Fruit fly (Drosophila melanogaster): ENCODE measurements around the gene Rbp4.

Gene Rbp4

DNA sequence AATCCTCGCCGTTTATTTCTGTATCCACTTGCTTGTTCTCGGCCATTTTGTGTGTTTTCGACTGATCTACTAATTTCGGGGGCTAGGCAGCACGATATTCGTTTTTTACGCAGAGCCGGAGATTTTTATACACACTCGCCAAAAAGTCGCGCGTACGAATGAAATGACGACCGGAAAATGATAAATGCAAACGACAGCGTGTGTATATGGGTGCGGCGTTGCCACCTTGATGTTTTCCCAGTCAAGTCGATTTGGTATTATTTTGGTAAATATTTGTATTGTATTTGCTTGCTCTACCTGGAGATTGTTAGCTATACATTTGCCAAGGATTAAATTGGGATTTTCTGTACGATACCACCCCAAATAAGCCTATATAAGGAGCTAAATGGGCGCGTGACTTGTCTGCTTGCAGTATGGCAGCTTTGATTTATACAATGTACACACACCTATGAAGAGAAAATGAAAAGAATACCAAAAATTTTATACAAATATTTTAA is 10.3 kb downstream of the Rbp4 start, which contains the start of gene sqd:
TSS of gene sqd (minus strand) at position 431 of the 497 bp plus-strand sequence.
- TF ChIP-seq EcR (GFP tag; optimal IDR thresholded peaks at IDR 0.05) (no peak), CG8478 (optimal IDR thresholded peaks at IDR 0.05) (no peak), pan (optimal IDR thresholded peaks at IDR 0.05) (no peak), Dll (optimal IDR thresholded peaks at IDR 0.05) (no peak), usp (GFP tag; optimal IDR thresholded peaks at IDR 0.05) (no peak), psq (optimal IDR thresholded peaks at IDR 0.05) (no peak)

DNA sequence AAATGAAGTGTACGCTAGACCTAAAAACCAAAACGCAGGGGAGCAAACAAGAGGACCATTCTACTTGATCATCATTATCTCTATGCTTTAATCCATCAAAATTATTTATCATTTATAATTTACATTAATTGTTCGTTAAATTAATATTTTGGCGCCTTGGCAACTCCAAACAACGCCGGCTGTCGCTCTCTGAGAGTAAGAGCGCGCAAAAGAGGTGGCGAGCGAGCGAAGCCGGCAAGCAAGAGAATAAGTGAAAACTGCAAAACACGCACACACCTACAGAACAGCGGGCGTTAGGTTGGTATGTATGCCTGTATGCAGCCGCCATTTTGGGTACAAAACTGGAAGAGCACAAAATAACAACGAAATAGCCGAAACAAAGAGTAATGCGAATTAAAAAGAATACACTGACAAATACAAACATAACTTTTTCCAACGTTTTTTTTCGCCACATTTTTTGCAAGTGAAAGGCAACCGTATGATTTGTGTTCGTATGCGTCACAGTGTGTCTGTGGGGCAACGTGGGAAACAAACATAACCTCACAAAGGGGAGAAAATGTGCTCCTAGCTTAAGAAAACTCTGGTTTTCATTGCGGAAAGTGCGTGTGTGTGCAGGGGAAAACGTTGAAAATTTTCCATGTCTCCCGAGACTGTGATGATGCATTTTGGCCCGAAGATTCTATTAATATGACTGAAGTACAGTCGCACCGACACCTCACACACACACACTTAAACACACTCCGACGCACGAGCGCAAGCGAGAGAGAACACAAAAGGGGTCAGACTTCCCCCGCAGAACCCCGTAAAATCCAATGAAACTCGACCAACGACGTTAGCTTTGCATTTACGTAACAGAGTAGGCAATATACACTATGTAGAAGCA is 11.2 kb downstream of the Rbp4 start:
- TF ChIP-seq pan (optimal IDR thresholded peaks at IDR 0.05): no peak
- no peak for TF ChIP-seq CG8478 (optimal IDR thresholded peaks at IDR 0.05)
- TF ChIP-seq EcR (GFP tag; optimal IDR thresholded peaks at IDR 0.05): no peak
- no peak for TF ChIP-seq psq (optimal IDR thresholded peaks at IDR 0.05)
- TF ChIP-seq Dll (optimal IDR thresholded peaks at IDR 0.05): no peak
- no peak for TF ChIP-seq usp (GFP tag; optimal IDR thresholded peaks at IDR 0.05)

DNA sequence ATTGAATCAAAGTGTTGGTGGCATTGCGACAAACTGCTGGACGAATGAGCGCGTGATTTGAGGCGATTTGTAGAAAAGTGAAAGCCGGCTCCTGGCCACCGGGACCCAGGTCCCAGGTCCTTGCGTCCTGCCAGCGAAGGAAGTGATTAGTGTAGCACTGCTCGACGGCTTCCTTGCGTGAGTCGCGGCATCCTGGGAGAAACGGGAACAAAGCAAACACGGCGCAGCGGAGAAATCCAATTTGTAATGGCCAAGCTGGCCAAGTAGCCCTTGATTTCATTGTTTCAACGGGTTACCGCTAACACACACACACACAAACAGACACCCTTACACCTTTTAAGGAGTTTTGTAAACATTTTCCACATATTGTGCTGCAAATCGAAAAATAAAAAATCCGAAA is 24.6 kb downstream of the Rbp4 start, which contains the start of gene CG10841:
TSS of gene CG10841 (plus strand) at position 301 of the 400 bp plus-strand sequence.
- no peak for TF ChIP-seq CG8478 (optimal IDR thresholded peaks at IDR 0.05)
- TF ChIP-seq psq (optimal IDR thresholded peaks at IDR 0.05): no peak
- TF ChIP-seq usp (GFP tag; optimal IDR thresholded peaks at IDR 0.05): no peak
- TF ChIP-seq pan (optimal IDR thresholded peaks at IDR 0.05): no peak
- TF ChIP-seq Dll (optimal IDR thresholded peaks at IDR 0.05): no peak
- no peak for TF ChIP-seq EcR (GFP tag; optimal IDR thresholded peaks at IDR 0.05)

DNA sequence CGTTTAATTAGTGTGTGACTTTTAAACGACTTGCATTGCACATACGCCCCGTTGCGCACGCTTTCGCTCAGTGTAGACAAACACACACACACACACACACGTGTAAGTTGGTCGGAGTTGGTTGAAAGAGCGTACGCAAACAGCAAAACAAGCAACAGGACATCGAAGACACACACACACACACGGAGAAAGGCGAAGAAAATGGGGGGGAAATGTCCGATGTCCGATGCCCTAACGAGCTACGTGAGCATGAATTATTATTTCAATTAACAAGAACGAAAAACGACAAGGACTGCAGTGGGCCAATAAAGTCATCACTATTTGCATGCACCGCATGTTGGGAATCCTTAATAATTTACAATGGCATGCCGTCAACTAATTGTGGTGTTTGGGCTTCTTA is 39.0 kb downstream of the Rbp4 start:
- no peak for TF ChIP-seq Dll (optimal IDR thresholded peaks at IDR 0.05)
- no peak for TF ChIP-seq psq (optimal IDR thresholded peaks at IDR 0.05)
- TF ChIP-seq CG8478 (optimal IDR thresholded peaks at IDR 0.05): no peak
- TF ChIP-seq EcR (GFP tag; optimal IDR thresholded peaks at IDR 0.05): no peak
- TF ChIP-seq usp (GFP tag; optimal IDR thresholded peaks at IDR 0.05): no peak
- no peak for TF ChIP-seq pan (optimal IDR thresholded peaks at IDR 0.05)

DNA sequence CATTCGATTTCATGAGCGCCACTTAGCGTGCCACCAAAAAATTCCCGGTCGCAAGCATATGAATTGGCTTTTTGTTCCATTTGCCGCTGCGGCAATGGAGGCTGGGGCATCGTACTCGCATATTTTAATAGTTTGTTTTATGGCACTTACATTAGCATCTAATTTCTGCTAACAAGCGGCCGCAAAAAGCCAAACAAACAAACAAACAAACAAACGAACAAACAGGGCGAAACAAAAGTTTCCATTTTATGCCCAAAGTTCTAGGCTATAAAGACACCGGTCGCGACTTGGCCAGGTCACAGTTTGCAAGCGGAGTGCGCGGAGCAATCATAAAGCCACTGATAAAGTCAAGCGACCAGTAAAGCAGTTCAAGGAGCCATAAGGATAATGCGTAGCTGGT is 40.6 kb downstream of the Rbp4 start, which contains the start of gene CG9269:
TSS of gene CG9269 (plus strand) at position 301 of the 400 bp plus-strand sequence.
- no peak for TF ChIP-seq psq (optimal IDR thresholded peaks at IDR 0.05)

DNA sequence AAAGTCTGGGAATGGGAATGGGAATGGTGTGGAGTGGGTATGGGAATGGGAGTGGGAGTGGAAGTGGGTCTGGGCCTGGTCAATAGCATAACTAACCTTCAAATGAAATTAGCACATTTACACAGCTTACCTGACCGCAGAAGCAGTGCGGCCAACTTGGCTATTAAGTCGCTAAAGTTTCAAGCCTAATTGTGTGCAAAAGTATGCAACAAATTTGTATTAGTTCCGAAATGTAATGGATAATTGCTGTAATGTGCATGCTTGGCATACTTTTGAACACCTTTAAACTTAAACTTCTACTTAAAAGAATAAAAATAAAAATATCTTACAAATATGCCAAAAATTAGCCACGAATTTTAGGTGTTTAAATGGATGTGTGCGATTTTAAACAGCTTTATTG is 41.2 kb downstream of the Rbp4 start:
- TF ChIP-seq usp (GFP tag; optimal IDR thresholded peaks at IDR 0.05) (no peak), pan (optimal IDR thresholded peaks at IDR 0.05) (no peak), Dll (optimal IDR thresholded peaks at IDR 0.05) (no peak), psq (optimal IDR thresholded peaks at IDR 0.05) (no peak), EcR (GFP tag; optimal IDR thresholded peaks at IDR 0.05) (no peak), CG8478 (optimal IDR thresholded peaks at IDR 0.05) (no peak)

DNA sequence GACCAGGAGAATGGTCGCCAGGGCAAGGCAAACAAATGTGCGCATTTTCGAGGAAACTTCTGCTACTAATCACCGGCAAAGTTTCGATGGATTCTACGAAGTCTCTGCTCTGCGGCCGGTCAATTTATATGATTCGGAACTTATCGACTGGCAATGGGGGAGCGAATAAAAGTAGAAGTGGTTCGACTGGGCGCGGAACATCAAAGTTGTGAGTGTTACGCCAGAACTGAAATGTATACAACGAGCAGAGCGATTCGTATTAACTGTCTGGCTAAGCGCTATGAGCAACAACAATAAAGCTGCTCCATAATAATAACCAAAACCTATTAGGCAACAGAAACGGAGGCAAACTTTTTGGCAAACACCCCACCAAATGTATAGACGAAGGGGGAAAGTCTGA is 43.9 kb downstream of the Rbp4 start, which contains the start of gene CG9757:
TSS of gene CG9757 (minus strand) at position 101 of the 400 bp plus-strand sequence.
- TF ChIP-seq psq (optimal IDR thresholded peaks at IDR 0.05) (no peak), Dll (optimal IDR thresholded peaks at IDR 0.05) (no peak), CG8478 (optimal IDR thresholded peaks at IDR 0.05) (no peak), usp (GFP tag; optimal IDR thresholded peaks at IDR 0.05) (no peak), pan (optimal IDR thresholded peaks at IDR 0.05) (no peak), EcR (GFP tag; optimal IDR thresholded peaks at IDR 0.05) (no peak)

DNA sequence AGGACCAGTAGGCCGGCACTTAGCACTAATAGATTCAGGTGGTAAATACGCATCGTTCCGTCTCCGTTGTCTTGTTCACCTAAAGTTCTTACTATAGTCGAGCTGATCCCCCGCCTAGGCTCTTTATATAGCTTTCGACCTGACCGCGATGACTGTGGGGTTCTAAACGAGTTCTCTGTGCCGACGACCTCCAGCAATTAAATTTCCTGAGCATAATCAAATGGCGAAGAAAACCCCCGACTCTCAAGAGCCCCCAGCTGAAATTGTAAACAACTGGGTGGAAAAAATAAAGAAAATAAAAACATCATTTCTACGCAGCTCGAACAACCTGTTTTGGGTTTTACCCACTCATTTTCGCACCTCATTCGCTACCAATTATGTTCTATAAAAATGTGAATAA is 47.0 kb downstream of the Rbp4 start, which contains the start of gene CG9759:
TSS of gene CG9759 (minus strand) at position 101 of the 400 bp plus-strand sequence.
- TF ChIP-seq usp (GFP tag; optimal IDR thresholded peaks at IDR 0.05) (no peak), Dll (optimal IDR thresholded peaks at IDR 0.05) (no peak), CG8478 (optimal IDR thresholded peaks at IDR 0.05) (no peak), EcR (GFP tag; optimal IDR thresholded peaks at IDR 0.05) (no peak)
